Fruit fly (Drosophila melanogaster): Measurements from ENCODE around the gene CG34355.

The CG34355 gene

DNA sequence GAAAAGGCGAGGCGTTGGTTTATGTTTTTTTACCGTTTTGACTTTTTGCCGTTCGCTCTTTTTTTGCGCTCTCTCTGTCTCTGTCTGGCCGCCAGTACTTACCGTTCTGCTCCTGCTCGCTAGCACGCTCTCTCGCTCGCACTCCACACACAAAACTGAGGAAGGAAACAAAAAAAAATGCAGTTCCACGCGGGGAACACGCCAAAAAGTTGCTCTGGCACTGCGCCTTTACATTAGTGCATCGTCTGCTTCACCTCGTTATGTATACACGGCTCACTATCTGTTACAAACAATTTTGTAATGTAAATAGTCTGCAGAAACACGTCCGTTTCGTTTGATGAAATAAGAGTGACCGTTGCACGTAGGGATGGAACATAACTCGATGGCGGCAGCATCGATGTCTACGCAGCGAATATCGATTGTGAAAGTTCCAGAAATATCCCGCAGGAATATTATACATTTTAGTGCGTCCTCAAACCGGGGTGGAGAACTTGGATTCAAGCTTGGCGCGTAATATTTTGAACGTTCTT, 15.3 kb downstream of the CG34355 start, which contains the start of the genes CG33111 and eIF4G2 (continued):
- TF ChIP-seq CG6813 (GFP tag; optimal IDR thresholded peaks at IDR 0.05) (no peak), CG2116 (GFP tag; optimal IDR thresholded peaks at IDR 0.05) (peak; percentile 83), Atf3 (GFP tag; optimal IDR thresholded peaks at IDR 0.05) (no peak), CG11247 (GFP tag; IDR thresholded peaks at IDR 0.05) (no peak), CrebB (tag; optimal IDR thresholded peaks at IDR 0.05) (peak; percentile 68), CG3847 (GFP tag; IDR thresholded peaks at IDR 0.05) (peak; percentile 41), Jarid2 (GFP tag; optimal IDR thresholded peaks at IDR 0.05) (peak; percentile 66), CG15514 (GFP tag; optimal IDR thresholded peaks at IDR 0.05) (peak; percentile 78), CG17568 (GFP tag; optimal IDR thresholded peaks at IDR 0.05) (peak; percentile 13), lbe (GFP tag; optimal IDR thresholded peaks at IDR 0.05) (no peak), al (GFP tag; IDR thresholded peaks at IDR 0.05) (no peak), onecut (GFP tag; IDR thresholded peaks at IDR 0.05) (peak; percentile 28; the same call in 1 of the 2 replicates), Blimp-1 (GFP tag; optimal IDR thresholded peaks at IDR 0.05) (peak; percentile 21), salm (tag; optimal IDR thresholded peaks at IDR 0.05) (no peak), vnd (GFP tag; IDR thresholded peaks at IDR 0.05; ENCODE audit: partially characterized antibody) (peak; percentile 73), sc (optimal IDR thresholded peaks at IDR 0.05) (no peak), sc (GFP tag; optimal IDR thresholded peaks at IDR 0.05) (no peak), zf30C (GFP tag; optimal IDR thresholded peaks at IDR 0.05) (no peak), Doc3 (GFP tag; IDR thresholded peaks at IDR 0.05; ENCODE audit: partially characterized antibody) (peak; percentile 62), CG2120 (GFP tag; optimal IDR thresholded peaks at IDR 0.05) (peak; percentile 44), Neu2 (GFP tag; optimal IDR thresholded peaks at IDR 0.05; ENCODE audit: borderline replicate concordance) (peak; percentile 54), CG7928 (GFP tag; optimal IDR thresholded peaks at IDR 0.05) (peak; percentile 84), CG15601 (tag; optimal IDR thresholded peaks at IDR 0.05) (peak; percentile 57), fru (optimal IDR thresholded peaks at IDR 0.05) (no peak), ci (GFP tag; IDR thresholded peaks at IDR 0.05) (peak; percentile 64), Side (GFP tag; optimal IDR thresholded peaks at IDR 0.05) (peak; percentile 23), Myb (GFP tag; optimal IDR thresholded peaks at IDR 0.05) (peak; percentile 77), twi (tag; optimal IDR thresholded peaks at IDR 0.05) (no peak), Pdp1 (GFP tag; optimal IDR thresholded peaks at IDR 0.05) (peak; percentile 12 to 75), Mad (GFP tag; optimal IDR thresholded peaks at IDR 0.05) (peak; percentile 42), Opbp (GFP tag; IDR thresholded peaks at IDR 0.05; ENCODE audit: partially characterized antibody) (peak; percentile 90), CG4424 (GFP tag; optimal IDR thresholded peaks at IDR 0.05) (peak; percentile 36), abd-A (tag; optimal IDR thresholded peaks at IDR 0.05) (no peak), ham (GFP tag; IDR thresholded peaks at IDR 0.05) (no peak), az2 (GFP tag; optimal IDR thresholded peaks at IDR 0.05) (no peak), CG13296 (GFP tag; optimal IDR thresholded peaks at IDR 0.05) (peak; percentile 16), dm (GFP tag; optimal IDR thresholded peaks at IDR 0.05) (peak; percentile 42), sisA (GFP tag; IDR thresholded peaks at IDR 0.05) (no peak), CG10462 (GFP tag; optimal IDR thresholded peaks at IDR 0.05) (no peak), grn (GFP tag; optimal IDR thresholded peaks at IDR 0.05) (no peak), CkIIα-i1 (GFP tag; IDR thresholded peaks at IDR 0.05) (no peak), CG17802 (tag; optimal IDR thresholded peaks at IDR 0.05) (no peak), Mes4 (GFP tag; optimal IDR thresholded peaks at IDR 0.05) (peak; percentile 36), CG18262 (tag; optimal IDR thresholded peaks at IDR 0.05) (no peak), ems (GFP tag; optimal IDR thresholded peaks at IDR 0.05) (peak; percentile 36), dati (GFP tag; IDR thresholded peaks at IDR 0.05) (no peak), otp (GFP tag; IDR thresholded peaks at IDR 0.05) (no peak), CG16863 (GFP tag; optimal IDR thresholded peaks at IDR 0.05) (no peak), H2.0 (GFP tag; IDR thresholded peaks at IDR 0.05) (0 out of 2 replicates have a peak, but pooled peaks have one; percentile 3), ATbp (GFP tag; optimal IDR thresholded peaks at IDR 0.05) (peak; percentile 18), CG4854 (GFP tag; optimal IDR thresholded peaks at IDR 0.05) (peak; percentile 38)

Measured in whole organism, embryonic.